Fruit fly (Drosophila melanogaster) whole organism, embryonic: Measurements from ENCODE around the gene CG8564.

ENCODE experiments used
- CG10209 ChIP-seq: fragments of 200-800 bp; sonication (Bioruptor generic); optimal IDR thresholded peaks from 3 replicates; lab custom pipeline; 2017; ENCODE audit warnings: missing biosample characterization, mild to moderate bottlenecking, missing genetic modification characterization, missing genetic modification reagents
- CG12659 ChIP-seq: fragments of 200-800 bp; sonication (Bioruptor generic); optimal IDR thresholded peaks from 3 replicates; lab custom pipeline; 2017; ENCODE audit warnings: mild to moderate bottlenecking, missing biosample characterization, missing genetic modification reagents, missing genetic modification characterization
- CG13624 ChIP-seq: fragments of 200-800 bp; sonication (Bioruptor generic); optimal IDR thresholded peaks from 2 replicates; lab custom pipeline; 2016; ENCODE audit warnings: missing biosample characterization, missing genetic modification characterization
- CG14050 ChIP-seq: fragments of 200-800 bp; sonication (Bioruptor generic); IDR thresholded peaks from 3 replicates; pipeline ENCODE4 v1.3.6; 2022; ENCODE audit warnings: missing biosample characterization, missing genetic modification characterization
- CG14667 ChIP-seq: fragments of 200-800 bp; sonication (Bioruptor generic); IDR thresholded peaks from 2 replicates; pipeline ENCODE4 v1.3.6; 2022; ENCODE audit warnings: missing biosample characterization, missing genetic modification characterization
- CG16779 ChIP-seq: fragments of 200-800 bp; sonication (Bioruptor generic); IDR thresholded peaks from 2 replicates; pipeline ENCODE4 v1.3.6; 2022; ENCODE audit warnings: missing biosample characterization, missing genetic modification characterization
- CG17359 ChIP-seq: fragments of 200-800 bp; sonication (Bioruptor generic); optimal IDR thresholded peaks from 3 replicates; lab custom pipeline; 2018; ENCODE audit warnings: missing biosample characterization, mild to moderate bottlenecking, missing genetic modification characterization, moderate library complexity
- CG17612 ChIP-seq: fragments of 200-800 bp; sonication (Bioruptor generic); IDR thresholded peaks from 2 replicates; pipeline ENCODE4 v1.3.6; 2022; ENCODE audit warnings: missing biosample characterization, missing genetic modification characterization
- CG18011 ChIP-seq: fragments of 200-800 bp; sonication (Bioruptor generic); optimal IDR thresholded peaks from 2 replicates; lab custom pipeline; 2017; ENCODE audit warnings: missing biosample characterization, missing genetic modification characterization, mild to moderate bottlenecking, moderate library complexity, missing genotype
- CG30431 ChIP-seq: fragments of 200-800 bp; sonication (Bioruptor generic); optimal IDR thresholded peaks from 2 replicates; lab custom pipeline; 2017; ENCODE audit warnings: missing biosample characterization, missing genetic modification characterization
- CG42726 ChIP-seq: fragments of 200-800 bp; sonication (Bioruptor generic); IDR thresholded peaks from 2 replicates; pipeline ENCODE4 v1.3.6; 2022; ENCODE audit warnings: missing biosample characterization, missing genetic modification characterization; ENCODE audit not compliant: partially characterized antibody
- CG4820 ChIP-seq: fragments of 200-800 bp; sonication (Bioruptor generic); optimal IDR thresholded peaks from 3 replicates; lab custom pipeline; 2016; ENCODE audit warnings: missing biosample characterization, missing genetic modification characterization
- CG7963 ChIP-seq: fragments of 200-800 bp; sonication (Bioruptor generic); IDR thresholded peaks from 3 replicates; pipeline ENCODE4 v1.3.6; 2022; ENCODE audit warnings: missing biosample characterization, missing genetic modification characterization; ENCODE audit not compliant: partially characterized antibody
- CG8089 ChIP-seq: fragments of 200-800 bp; sonication (Bioruptor generic); optimal IDR thresholded peaks from 3 replicates; lab custom pipeline; 2016; ENCODE audit warnings: missing biosample characterization, missing genetic modification characterization
- CG8478 ChIP-seq: fragments of >200 bp; optimal IDR thresholded peaks from 2 replicates; lab custom pipeline; 2018
- CG9609 ChIP-seq: fragments of 200-800 bp; sonication (Bioruptor generic); optimal IDR thresholded peaks from 3 replicates; lab custom pipeline; 2016; ENCODE audit warnings: missing biosample characterization, missing genetic modification characterization
- CG9817 ChIP-seq: fragments of 200-800 bp; sonication (Bioruptor generic); optimal IDR thresholded peaks from 2 replicates; lab custom pipeline; 2018; ENCODE audit warnings: missing biosample characterization, mild to moderate bottlenecking, missing genetic modification characterization, moderate library complexity
- CTCF ChIP-seq: fragments of 200-800 bp; sonication (Bioruptor generic); optimal IDR thresholded peaks from 2 replicates; lab custom pipeline; 2017; ENCODE audit warnings: missing biosample characterization, mild to moderate bottlenecking, missing genetic modification characterization, moderate library complexity
- D19A ChIP-seq: fragments of 200-800 bp; optimal IDR thresholded peaks from 3 replicates; lab custom pipeline; 2019; ENCODE audit warnings: missing biosample characterization, mild to moderate bottlenecking, missing genetic modification characterization, moderate library complexity
- Dek ChIP-seq: fragments of 200-800 bp; sonication (Bioruptor generic); optimal IDR thresholded peaks from 3 replicates; lab custom pipeline; 2019; ENCODE audit warnings: missing biosample characterization, mild to moderate bottlenecking, missing genetic modification characterization, moderate library complexity
- Fer1 ChIP-seq: fragments of 200-800 bp; sonication (Bioruptor generic); optimal IDR thresholded peaks from 2 replicates; lab custom pipeline; 2017; ENCODE audit warnings: missing biosample characterization, mild to moderate bottlenecking, missing genetic modification characterization
- Fer2 ChIP-seq: fragments of 200-800 bp; sonication (Bioruptor generic); optimal IDR thresholded peaks from 2 replicates; lab custom pipeline; 2018; ENCODE audit warnings: missing biosample characterization, mild to moderate bottlenecking, missing genetic modification characterization, moderate library complexity
- Fer3 ChIP-seq: fragments of 200-800 bp; sonication (Bioruptor generic); optimal IDR thresholded peaks from 2 replicates; lab custom pipeline; 2018; ENCODE audit warnings: missing biosample characterization, mild to moderate bottlenecking, missing genetic modification characterization, moderate library complexity
- GATAe ChIP-seq: fragments of 200-800 bp; sonication (Bioruptor generic); conservative IDR thresholded peaks from 2 replicates; pipeline ENCODE4 v1.3.6; 2022; ENCODE audit warnings: missing biosample characterization, missing genetic modification characterization
- HLHmδ ChIP-seq: fragments of 200-800 bp; sonication (Bioruptor generic); optimal IDR thresholded peaks from 2 replicates; lab custom pipeline; 2018; ENCODE audit warnings: missing biosample characterization, mild to moderate bottlenecking, missing genetic modification characterization, moderate library complexity
- HmgZ ChIP-seq: fragments of 200-800 bp; sonication (Bioruptor generic); optimal IDR thresholded peaks from 2 replicates; lab custom pipeline; 2018; ENCODE audit warnings: missing biosample characterization, mild to moderate bottlenecking, missing genetic modification characterization
- Hsf ChIP-seq: fragments of 200-800 bp; sonication (Bioruptor generic); optimal IDR thresholded peaks from 3 replicates; lab custom pipeline; 2016; ENCODE audit warnings: missing biosample characterization, missing genetic modification characterization
- Mad ChIP-seq: fragments of 200-800 bp; sonication (Bioruptor generic); optimal IDR thresholded peaks from 2 replicates; lab custom pipeline; 2016; ENCODE audit warnings: missing biosample characterization, missing genetic modification characterization
- NfI ChIP-seq: fragments of 200-800 bp; sonication (Bioruptor generic); optimal IDR thresholded peaks from 3 replicates; lab custom pipeline; 2018; ENCODE audit warnings: missing biosample characterization, mild to moderate bottlenecking, missing genetic modification characterization, moderate library complexity
- Rfx ChIP-seq: fragments of 200-800 bp; sonication (Bioruptor generic); IDR thresholded peaks from 2 replicates; pipeline ENCODE4 v1.3.6; 2022; ENCODE audit warnings: missing biosample characterization, missing genetic modification characterization
- Rx ChIP-seq: fragments of 200-800 bp; sonication (Bioruptor generic); IDR thresholded peaks from 2 replicates; pipeline ENCODE4 v1.3.6; 2022; ENCODE audit warnings: missing biosample characterization, missing genetic modification characterization
- Six4 ChIP-seq: fragments of 200-800 bp; sonication (Bioruptor generic); optimal IDR thresholded peaks from 2 replicates; lab custom pipeline; 2016; ENCODE audit warnings: missing biosample characterization, missing genetic modification characterization
- Sox100B ChIP-seq: fragments of 200-800 bp; sonication (Bioruptor generic); optimal IDR thresholded peaks from 3 replicates; lab custom pipeline; 2018; ENCODE audit warnings: missing biosample characterization, mild to moderate bottlenecking, missing genetic modification characterization
- Sry-β ChIP-seq: fragments of 200-800 bp; sonication (Bioruptor generic); optimal IDR thresholded peaks from 2 replicates; lab custom pipeline; 2018; ENCODE audit warnings: missing biosample characterization, mild to moderate bottlenecking, missing genetic modification characterization, moderate library complexity
- Tbp ChIP-seq: fragments of >200 bp; optimal IDR thresholded peaks from 2 replicates; lab custom pipeline; 2018; ENCODE audit warnings: missing biosample characterization, missing genetic modification characterization
- Trl ChIP-seq, 3 experiments: fragments of >200 bp in 2 of 3; fragments of 200-800 bp in 1 of 3; sonication (Bioruptor generic) in 1 of 3; optimal IDR thresholded peaks; 2 replicates in 1 of 3; 3 replicates in 2 of 3; lab custom pipeline; 2016 to 2017; ENCODE audit warnings: missing biosample characterization in 1 of 3, missing genetic modification characterization in 1 of 3
- ase ChIP-seq: fragments of 200-800 bp; sonication (Bioruptor generic); IDR thresholded peaks from 3 replicates; pipeline ENCODE4 v1.3.6; 2022; ENCODE audit warnings: missing biosample characterization, missing genetic modification characterization
- bcd ChIP-seq: fragments of 200-800 bp; sonication (Bioruptor generic); optimal IDR thresholded peaks from 2 replicates; lab custom pipeline; 2017; ENCODE audit warnings: missing biosample characterization, mild to moderate bottlenecking, missing genetic modification characterization
- br ChIP-seq: fragments of >200 bp; optimal IDR thresholded peaks from 2 replicates; lab custom pipeline; 2017
- chif ChIP-seq, 2 experiments: fragments of 200-800 bp; sonication (Bioruptor generic); optimal IDR thresholded peaks; 3 replicates each; lab custom pipeline; 2016; ENCODE audit warnings: missing biosample characterization in 2 of 2, missing genetic modification characterization in 2 of 2
- crol ChIP-seq: fragments of 200-800 bp; sonication (Bioruptor generic); IDR thresholded peaks from 2 replicates; pipeline ENCODE4 v1.3.6; 2022; ENCODE audit warnings: missing biosample characterization, missing genetic modification characterization
- ems ChIP-seq: fragments of 200-800 bp; sonication (Bioruptor generic); optimal IDR thresholded peaks from 3 replicates; lab custom pipeline; 2016; ENCODE audit warnings: missing biosample characterization, missing genetic modification characterization
- esg ChIP-seq: fragments of 200-800 bp; sonication (Bioruptor generic); conservative IDR thresholded peaks from 2 replicates; pipeline ENCODE4 v1.3.6; 2022; ENCODE audit warnings: missing biosample characterization, missing genetic modification characterization
- eyg ChIP-seq: fragments of 200-800 bp; sonication (Bioruptor generic); optimal IDR thresholded peaks from 3 replicates; lab custom pipeline; 2016; ENCODE audit warnings: missing biosample characterization, missing genetic modification characterization
- gsb ChIP-seq: fragments of 200-800 bp; sonication (Bioruptor generic); IDR thresholded peaks from 2 replicates; pipeline ENCODE4 v1.3.6; 2022; ENCODE audit warnings: missing biosample characterization, missing genetic modification characterization
- h ChIP-seq: fragments of >200 bp; optimal IDR thresholded peaks from 2 replicates; lab custom pipeline; 2017
- hb ChIP-seq: fragments of 200-800 bp; sonication (Bioruptor generic); IDR thresholded peaks from 3 replicates; pipeline ENCODE4 v1.3.6; 2022; ENCODE audit warnings: missing biosample characterization, missing genetic modification characterization; ENCODE audit not compliant: partially characterized antibody
- nom ChIP-seq: fragments of 200-800 bp; sonication (Bioruptor generic); optimal IDR thresholded peaks from 2 replicates; lab custom pipeline; 2017; ENCODE audit warnings: missing biosample characterization, missing genetic modification characterization, mild to moderate bottlenecking, moderate library complexity, missing genetic modification reagents
- onecut ChIP-seq: fragments of 200-800 bp; sonication (Bioruptor generic); IDR thresholded peaks from 2 replicates; pipeline ENCODE4 v1.3.6; 2022; ENCODE audit warnings: missing biosample characterization, missing genetic modification characterization
- pnt ChIP-seq: fragments of 200-800 bp; sonication (Bioruptor generic); optimal IDR thresholded peaks from 3 replicates; lab custom pipeline; 2016; ENCODE audit warnings: missing biosample characterization, missing genetic modification characterization
- sd ChIP-seq: fragments of 200-800 bp; sonication (Bioruptor generic); optimal IDR thresholded peaks from 3 replicates; lab custom pipeline; 2018; ENCODE audit warnings: missing biosample characterization, mild to moderate bottlenecking, missing genetic modification characterization, moderate library complexity

CG8564 gene

dm6 chr3L:7381359-7381976 lies 6.2 kb downstream of the CG8564 start, which contains the start of the genes SMSr and smid (continued):
- TF ChIP-seq Dek (tag; lab: Kevin White, UChicago) (peak; percentile 48), Tbp (GFP tag; lab: Kevin White, UChicago) (no peak), bcd (GFP tag; lab: Kevin White, UChicago) (peak; percentile 65), CG16779 (GFP tag; lab: Robert Waterston, UW) (no peak), CG8089 (GFP tag; lab: Kevin White, UChicago) (peak; percentile 47), CG14050 (GFP tag; lab: Robert Waterston, UW) (no peak), D19A (tag; lab: Kevin White, UChicago) (no peak), CTCF (GFP tag; lab: Kevin White, UChicago) (peak; percentile 52), CG12659 (GFP tag; lab: Kevin White, UChicago) (peak; percentile 71), hb (GFP tag; lab: Robert Waterston, UW) (peak; percentile 84), pnt (GFP tag; lab: Kevin White, UChicago) (no peak), eyg (GFP tag; lab: Kevin White, UChicago) (no peak), Hsf (GFP tag; lab: Kevin White, UChicago) (peak; percentile 68), Fer3 (tag; lab: Kevin White, UChicago) (peak; percentile 39), chif (GFP tag; optimal IDR thresholded peaks at IDR 0.05; lab: Kevin White, UChicago) (peak; percentile 4 to 63), Fer2 (tag; lab: Kevin White, UChicago) (no peak), esg (GFP tag; lab: Robert Waterston, UW) (no peak), Rfx (GFP tag; lab: Robert Waterston, UW) (peak; percentile 71), CG42726 (0 out of 2 replicates have a peak, but pooled peaks have one; percentile 53), ase (GFP tag; lab: Robert Waterston, UW) (0 out of 3 replicates have a peak, but pooled peaks have one; percentile 42), Six4 (GFP tag; lab: Kevin White, UChicago) (peak; percentile 35), HmgZ (peak; percentile 52), GATAe (GFP tag; lab: Robert Waterston, UW) (peak; percentile 39; the same call in 1 of the 2 replicates), CG9817 (tag; lab: Kevin White, UChicago) (peak; percentile 67), NfI (peak; percentile 58), CG8478 (lab: Kevin White, UChicago) (no peak), CG30431 (GFP tag; lab: Kevin White, UChicago) (no peak), Fer1 (GFP tag; lab: Kevin White, UChicago) (peak; percentile 33), nom (GFP tag; lab: Kevin White, UChicago) (peak; percentile 38), onecut (GFP tag; lab: Robert Waterston, UW) (no peak), CG18011 (GFP tag; lab: Kevin White, UChicago) (peak; percentile 10), crol (GFP tag; lab: Robert Waterston, UW) (no peak), CG10209 (GFP tag; lab: Kevin White, UChicago) (peak; percentile 53), CG14667 (GFP tag; lab: Robert Waterston, UW) (no peak), h (lab: Kevin White, UChicago) (no peak), Mad (GFP tag; lab: Kevin White, UChicago) (peak; percentile 79), CG4820 (peak; percentile 46), CG7963 (GFP tag; lab: Robert Waterston, UW) (peak; percentile 62; the same call in 2 of the 3 replicates), Sry-β (GFP tag; lab: Kevin White, UChicago) (peak; percentile 25), Rx (GFP tag; lab: Robert Waterston, UW) (0 out of 2 replicates have a peak, but pooled peaks have one; percentile 10), br (no peak), CG17612 (no peak), ems (GFP tag; lab: Kevin White, UChicago) (peak; percentile 7), CG17359 (tag; lab: Kevin White, UChicago) (peak; percentile 53), sd (peak; percentile 68), CG13624 (GFP tag; lab: Kevin White, UChicago) (peak; percentile 43), CG9609 (GFP tag; lab: Kevin White, UChicago) (peak; percentile 20), HLHmδ (GFP tag; lab: Kevin White, UChicago) (peak; percentile 4), Trl (optimal IDR thresholded peaks at IDR 0.05; lab: Kevin White, UChicago) (peak; percentile 82 to 88), Trl (GFP tag; optimal IDR thresholded peaks at IDR 0.05; lab: Kevin White, UChicago) (peak; percentile 43), gsb (GFP tag; lab: Robert Waterston, UW) (no peak), Sox100B (peak; percentile 43)
